Worm (Caenorhabditis elegans): ENCODE measurements around the gene cmtr-1.

ce11 chrII:15071571-15071970 is 45.7 kb downstream of the cmtr-1 start, which contains the start of gene Y53F4B.18:
- TF ChIP-seq dmd-4 (tag; optimal IDR thresholded peaks at IDR 0.05; ENCODE audit: borderline replicate concordance) (no peak), ceh-48 (tag; optimal IDR thresholded peaks at IDR 0.05) (no peak), pha-4 (tag; optimal IDR thresholded peaks at IDR 0.05) (no peak), ceh-14 (tag; optimal IDR thresholded peaks at IDR 0.05) (no peak), pqm-1 (tag; optimal IDR thresholded peaks at IDR 0.05) (no peak), ceh-6 (GFP tag; optimal IDR thresholded peaks at IDR 0.05) (no peak), zip-5 (tag; optimal IDR thresholded peaks at IDR 0.05) (no peak), nhr-11 (tag; optimal IDR thresholded peaks at IDR 0.05) (no peak), fkh-6 (tag; optimal IDR thresholded peaks at IDR 0.05) (no peak), ceh-45 (GFP tag; IDR thresholded peaks at IDR 0.05) (no peak), ceh-30 (tag; optimal IDR thresholded peaks at IDR 0.05) (no peak), ama-1 (optimal IDR thresholded peaks at IDR 0.05) (no peak)
